Fruit fly (Drosophila melanogaster) whole organism, prepupa: Measurements from ENCODE around the gene CG32284.

Experiments
- Eip75B ChIP-seq: fragments of 200-800 bp; sonication (Bioruptor generic); optimal IDR thresholded peaks from 3 replicates; lab custom pipeline; 2016; ENCODE audit warnings: missing biosample characterization, missing genetic modification characterization
- Sox102F ChIP-seq: fragments of 200-800 bp; sonication (Bioruptor generic); optimal IDR thresholded peaks from 2 replicates; lab custom pipeline; 2016; ENCODE audit warnings: missing biosample characterization, mild to moderate bottlenecking, missing genetic modification characterization
- dac ChIP-seq: fragments of 200-800 bp; sonication (Bioruptor generic); optimal IDR thresholded peaks from 2 replicates; lab custom pipeline; 2017; ENCODE audit warnings: missing biosample characterization, mild to moderate bottlenecking, missing genetic modification characterization

DNA sequence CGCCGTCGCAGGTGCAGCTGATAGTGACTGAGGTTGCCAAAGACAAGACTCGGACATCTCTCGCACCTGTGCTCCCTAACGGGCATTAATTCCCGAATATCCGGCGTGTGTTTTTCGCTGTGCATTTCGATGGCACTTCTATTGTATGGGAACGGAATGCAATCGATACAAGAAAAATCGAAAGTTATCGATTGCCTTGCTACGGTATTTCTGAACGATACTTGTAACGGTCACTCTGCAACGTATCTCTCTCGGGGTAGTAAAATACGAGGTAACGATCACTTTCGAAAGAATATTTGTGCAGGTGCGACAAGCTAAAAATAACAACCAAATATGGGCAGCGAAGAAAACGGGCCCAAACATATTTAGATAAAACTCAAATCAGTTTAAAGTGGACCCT lies 21.5 kb upstream of the CG32284 start, which contains the start of gene CG32280:
- TF ChIP-seq dac: no peak
- TF ChIP-seq Eip75B (GFP tag; lab: Kevin White, UChicago): no peak
- no peak for TF ChIP-seq Sox102F (GFP tag; lab: Kevin White, UChicago)
